Fruit fly (Drosophila melanogaster) whole organism, embryonic: ENCODE data around the gene dmrt11E.

ENCODE experiments used
- Atf-2 ChIP-seq: fragments of 200-800 bp; sonication (Bioruptor generic); optimal IDR thresholded peaks from 2 replicates; lab custom pipeline; 2016; ENCODE audit warnings: missing biosample characterization, missing genetic modification characterization
- Awh ChIP-seq: fragments of 200-800 bp; sonication (Bioruptor generic); IDR thresholded peaks from 2 replicates; pipeline ENCODE4, ENCODE4 v1.3.6; 2022; ENCODE audit warnings: missing biosample characterization, missing genetic modification characterization
- CG10431 ChIP-seq: fragments of 200-800 bp; sonication (Bioruptor generic); optimal IDR thresholded peaks from 3 replicates; lab custom pipeline; 2018; ENCODE audit warnings: missing biosample characterization, mild to moderate bottlenecking, missing genetic modification characterization
- CG10543 ChIP-seq: fragments of 200-800 bp; sonication (Bioruptor generic); optimal IDR thresholded peaks from 3 replicates; lab custom pipeline; 2017; ENCODE audit warnings: missing biosample characterization, mild to moderate bottlenecking, missing genetic modification characterization, moderate library complexity
- CG12219 ChIP-seq: fragments of 200-800 bp; sonication (Bioruptor generic); optimal IDR thresholded peaks from 3 replicates; lab custom pipeline; 2018; ENCODE audit warnings: missing biosample characterization, mild to moderate bottlenecking, missing genetic modification characterization
- CG12236 ChIP-seq: fragments of 200-800 bp; sonication (Bioruptor generic); optimal IDR thresholded peaks from 2 replicates; lab custom pipeline; 2016; ENCODE audit warnings: missing biosample characterization, missing genetic modification characterization
- CG12659 ChIP-seq: fragments of 200-800 bp; sonication (Bioruptor generic); optimal IDR thresholded peaks from 3 replicates; lab custom pipeline; 2017; ENCODE audit warnings: mild to moderate bottlenecking, missing biosample characterization, missing genetic modification reagents, missing genetic modification characterization
- CG13424 ChIP-seq: fragments of 200-800 bp; sonication (Bioruptor generic); optimal IDR thresholded peaks from 2 replicates; lab custom pipeline; 2019; ENCODE audit warnings: missing biosample characterization, mild to moderate bottlenecking, missing genetic modification characterization, moderate library complexity
- CG14860 ChIP-seq: fragments of 200-800 bp; sonication (Bioruptor generic); IDR thresholded peaks from 3 replicates; pipeline ENCODE4 v1.3.6; 2022; ENCODE audit warnings: missing biosample characterization, missing genetic modification characterization; ENCODE audit not compliant: partially characterized antibody
- CG17359 ChIP-seq: fragments of 200-800 bp; sonication (Bioruptor generic); optimal IDR thresholded peaks from 3 replicates; lab custom pipeline; 2018; ENCODE audit warnings: missing biosample characterization, mild to moderate bottlenecking, missing genetic modification characterization, moderate library complexity
- CG1792 ChIP-seq: fragments of 200-800 bp; sonication (Bioruptor generic); optimal IDR thresholded peaks from 2 replicates; lab custom pipeline; 2016; ENCODE audit warnings: missing biosample characterization, missing genetic modification characterization
- CG1832 ChIP-seq: fragments of 200-800 bp; sonication (Bioruptor generic); optimal IDR thresholded peaks from 2 replicates; lab custom pipeline; 2017; ENCODE audit warnings: missing biosample characterization, mild to moderate bottlenecking, missing genetic modification characterization, inconsistent platforms
- CG4360 ChIP-seq: fragments of 200-800 bp; sonication (Bioruptor generic); IDR thresholded peaks from 2 replicates; pipeline ENCODE4 v1.3.6; 2022; ENCODE audit warnings: missing biosample characterization, missing genetic modification characterization
- CG4820 ChIP-seq: fragments of 200-800 bp; sonication (Bioruptor generic); optimal IDR thresholded peaks from 3 replicates; lab custom pipeline; 2016; ENCODE audit warnings: missing biosample characterization, missing genetic modification characterization
- CG6654 ChIP-seq: fragments of 200-800 bp; sonication (Bioruptor generic); optimal IDR thresholded peaks from 2 replicates; lab custom pipeline; 2017; ENCODE audit warnings: missing biosample characterization, mild to moderate bottlenecking, missing genetic modification characterization
- CG6689 ChIP-seq: fragments of 200-800 bp; sonication (Bioruptor generic); IDR thresholded peaks from 2 replicates; pipeline ENCODE4 v1.3.6; 2022; ENCODE audit warnings: missing biosample characterization, missing genetic modification characterization
- CG8089 ChIP-seq: fragments of 200-800 bp; sonication (Bioruptor generic); optimal IDR thresholded peaks from 3 replicates; lab custom pipeline; 2016; ENCODE audit warnings: missing biosample characterization, missing genetic modification characterization
- CG8281 ChIP-seq: fragments of 200-800 bp; sonication (Bioruptor generic); optimal IDR thresholded peaks from 2 replicates; lab custom pipeline; 2018; ENCODE audit warnings: missing biosample characterization, mild to moderate bottlenecking, missing genetic modification characterization, moderate library complexity
- CG8290 ChIP-seq, 3 experiments: fragments of 200-800 bp; sonication (Bioruptor generic); optimal IDR thresholded peaks; 2 replicates each; lab custom pipeline; 2016 to 2019; ENCODE audit warnings: missing biosample characterization in 3 of 3, missing genetic modification characterization in 3 of 3, mild to moderate bottlenecking in 2 of 3, moderate library complexity in 1 of 3
- CHES-1-like ChIP-seq: fragments of 200-800 bp; sonication (Bioruptor generic); optimal IDR thresholded peaks from 2 replicates; lab custom pipeline; 2016; ENCODE audit warnings: missing biosample characterization, missing genetic modification characterization
- Drgx ChIP-seq: fragments of 200-800 bp; sonication (Bioruptor generic); IDR thresholded peaks from 2 replicates; pipeline ENCODE4 v1.3.6; 2022; ENCODE audit warnings: missing biosample characterization, missing genetic modification characterization
- E2f1 ChIP-seq: fragments of 200-800 bp; sonication (Bioruptor generic); IDR thresholded peaks from 2 replicates; pipeline ENCODE4 v1.3.6; 2022; ENCODE audit warnings: missing biosample characterization, missing genetic modification characterization
- GATAe ChIP-seq: fragments of 200-800 bp; sonication (Bioruptor generic); conservative IDR thresholded peaks from 2 replicates; pipeline ENCODE4 v1.3.6; 2022; ENCODE audit warnings: missing biosample characterization, missing genetic modification characterization
- Gsc ChIP-seq: fragments of 200-800 bp; sonication (Bioruptor generic); IDR thresholded peaks from 2 replicates; pipeline ENCODE4 v1.3.6; 2022; ENCODE audit warnings: missing biosample characterization, missing genetic modification characterization
- HLH54F ChIP-seq: fragments of 200-800 bp; sonication (Bioruptor generic); optimal IDR thresholded peaks from 3 replicates; lab custom pipeline; 2016; ENCODE audit warnings: missing biosample characterization, missing genetic modification characterization
- Mrtf ChIP-seq: fragments of 200-800 bp; sonication (Bioruptor generic); IDR thresholded peaks from 3 replicates; pipeline ENCODE4 v1.3.6; 2022; ENCODE audit warnings: missing biosample characterization, missing genetic modification characterization
- Neu2 ChIP-seq: fragments of 200-800 bp; sonication (Bioruptor generic); optimal IDR thresholded peaks from 3 replicates; lab custom pipeline; 2016; ENCODE audit warnings: missing biosample characterization, missing genetic modification characterization, borderline replicate concordance
- Nf-YB ChIP-seq: fragments of 200-800 bp; sonication (Bioruptor generic); optimal IDR thresholded peaks from 3 replicates; lab custom pipeline; 2019; ENCODE audit warnings: missing biosample characterization, mild to moderate bottlenecking, missing genetic modification characterization, moderate library complexity
- Optix ChIP-seq: fragments of 200-800 bp; sonication (Bioruptor generic); IDR thresholded peaks from 3 replicates; pipeline ENCODE4 v1.3.6; 2022; ENCODE audit warnings: missing biosample characterization, missing genetic modification characterization
- Six4 ChIP-seq: fragments of 200-800 bp; sonication (Bioruptor generic); optimal IDR thresholded peaks from 2 replicates; lab custom pipeline; 2016; ENCODE audit warnings: missing biosample characterization, missing genetic modification characterization
- Spps ChIP-seq: fragments of 200-800 bp; sonication (Bioruptor generic); optimal IDR thresholded peaks from 2 replicates; lab custom pipeline; 2018; ENCODE audit warnings: missing biosample characterization, mild to moderate bottlenecking, missing genetic modification characterization
- Trl ChIP-seq, 3 experiments: fragments of >200 bp in 2 of 3; fragments of 200-800 bp in 1 of 3; sonication (Bioruptor generic) in 1 of 3; optimal IDR thresholded peaks; 2 replicates in 1 of 3; 3 replicates in 2 of 3; lab custom pipeline; 2016 to 2017; ENCODE audit warnings: missing biosample characterization in 1 of 3, missing genetic modification characterization in 1 of 3
- cato ChIP-seq: fragments of 200-800 bp; sonication (Bioruptor generic); optimal IDR thresholded peaks from 2 replicates; lab custom pipeline; 2016; ENCODE audit warnings: missing biosample characterization, missing genetic modification characterization, borderline replicate concordance
- chm ChIP-seq: fragments of 200-800 bp; sonication (Bioruptor generic); IDR thresholded peaks from 2 replicates; pipeline ENCODE4 v1.3.6; 2022; ENCODE audit warnings: missing biosample characterization, missing genetic modification characterization
- chn ChIP-seq: fragments of 200-800 bp; sonication (Bioruptor generic); optimal IDR thresholded peaks from 2 replicates; lab custom pipeline; 2016; ENCODE audit warnings: missing biosample characterization, missing genetic modification characterization
- da ChIP-seq: fragments of 200-800 bp; sonication (Bioruptor generic); optimal IDR thresholded peaks from 2 replicates; lab custom pipeline; 2016; ENCODE audit warnings: missing biosample characterization, missing genetic modification characterization
- en ChIP-seq: fragments of 200-800 bp; sonication (Bioruptor generic); optimal IDR thresholded peaks from 2 replicates; lab custom pipeline; 2016; ENCODE audit warnings: missing biosample characterization, missing genetic modification characterization
- eve ChIP-seq, 2 experiments: fragments of >200 bp; optimal IDR thresholded peaks; 2 replicates each; lab custom pipeline; 2017; ENCODE audit warnings: missing biosample characterization in 2 of 2, missing genetic modification characterization in 2 of 2
- h ChIP-seq: fragments of >200 bp; optimal IDR thresholded peaks from 2 replicates; lab custom pipeline; 2017
- ind ChIP-seq: fragments of 200-800 bp; sonication (Bioruptor generic); optimal IDR thresholded peaks from 3 replicates; lab custom pipeline; 2016; ENCODE audit warnings: missing biosample characterization, missing genetic modification characterization
- jumu ChIP-seq: fragments of 200-800 bp; sonication (Bioruptor generic); optimal IDR thresholded peaks from 3 replicates; lab custom pipeline; 2016; ENCODE audit warnings: missing biosample characterization, missing genetic modification characterization
- knrl ChIP-seq: fragments of 200-800 bp; sonication (Bioruptor generic); IDR thresholded peaks from 3 replicates; pipeline ENCODE4 v1.3.6; 2022; ENCODE audit warnings: missing biosample characterization, missing genetic modification characterization; ENCODE audit not compliant: partially characterized antibody
- lbe ChIP-seq: fragments of 200-800 bp; sonication (Bioruptor generic); optimal IDR thresholded peaks from 2 replicates; lab custom pipeline; 2016; ENCODE audit warnings: missing biosample characterization, mild to moderate bottlenecking, missing genetic modification characterization
- pros ChIP-seq: fragments of 200-800 bp; sonication (Bioruptor generic); optimal IDR thresholded peaks from 3 replicates; lab custom pipeline; 2019; ENCODE audit warnings: missing biosample characterization, mild to moderate bottlenecking, missing genetic modification characterization, moderate library complexity
- ro ChIP-seq: fragments of 200-800 bp; sonication (Bioruptor generic); IDR thresholded peaks from 2 replicates; pipeline ENCODE4 v1.3.6; 2022; ENCODE audit warnings: missing biosample characterization, missing genetic modification characterization
- seq ChIP-seq: fragments of 200-800 bp; sonication (Bioruptor generic); IDR thresholded peaks from 2 replicates; pipeline ENCODE4 v1.3.6; 2022; ENCODE audit warnings: missing biosample characterization, missing genetic modification characterization
- sna ChIP-seq: fragments of 200-800 bp; sonication (Bioruptor generic); IDR thresholded peaks from 2 replicates; pipeline ENCODE4 v1.3.6; 2022; ENCODE audit warnings: missing biosample characterization, missing genetic modification characterization; ENCODE audit not compliant: partially characterized antibody
- sqz ChIP-seq: fragments of 200-800 bp; sonication (Bioruptor generic); optimal IDR thresholded peaks from 3 replicates; lab custom pipeline; 2018; ENCODE audit warnings: missing biosample characterization, mild to moderate bottlenecking, missing genetic modification characterization
- sr ChIP-seq: fragments of 200-800 bp; sonication (Bioruptor generic); IDR thresholded peaks from 3 replicates; pipeline ENCODE4 v1.3.6; 2022; ENCODE audit warnings: missing biosample characterization, missing genetic modification characterization
- tap ChIP-seq: fragments of 200-800 bp; optimal IDR thresholded peaks from 3 replicates; lab custom pipeline; 2019; ENCODE audit warnings: missing biosample characterization, mild to moderate bottlenecking, missing genetic modification characterization, moderate library complexity
- unc-4 ChIP-seq: fragments of 200-800 bp; sonication (Bioruptor generic); IDR thresholded peaks from 2 replicates; pipeline ENCODE4 v1.3.6; 2022; ENCODE audit warnings: missing biosample characterization, missing genetic modification characterization; ENCODE audit not compliant: partially characterized antibody

Gene dmrt11E

DNA sequence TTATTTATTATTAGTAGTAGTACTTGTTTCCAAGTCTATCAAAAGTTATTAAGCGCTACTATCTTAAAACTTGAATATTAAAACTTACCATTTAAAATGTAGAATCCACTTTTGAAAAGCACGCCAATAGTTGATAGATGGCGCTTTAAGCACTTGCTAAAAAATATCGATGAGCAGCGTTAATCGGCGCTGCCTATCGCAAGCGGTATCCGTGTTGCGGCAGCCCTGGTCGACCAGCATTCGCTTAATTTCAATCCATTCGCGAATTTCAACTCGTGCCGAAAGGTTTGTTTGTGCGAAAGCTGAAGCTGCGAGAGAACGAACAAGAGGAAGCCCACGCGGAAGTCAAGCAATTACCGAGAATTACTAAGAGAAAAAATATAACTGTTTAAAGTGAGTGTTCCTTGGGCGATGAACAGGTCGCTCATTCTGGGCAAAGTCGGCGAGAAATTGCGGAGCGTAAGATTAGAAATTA is 38.4 kb upstream of the dmrt11E start, which contains the start of gene Prx2 (continued):
- TF ChIP-seq Awh (GFP tag; lab: Robert Waterston, UW) (no peak), E2f1 (peak; percentile 68; the same call in 1 of the 2 replicates), Trl (optimal IDR thresholded peaks at IDR 0.05; lab: Kevin White, UChicago) (peak in 1 of 2 experiments; percentile 23), Trl (GFP tag; optimal IDR thresholded peaks at IDR 0.05; lab: Kevin White, UChicago) (no peak), CG14860 (peak; percentile 48; the same call in 2 of the 3 replicates), chn (GFP tag; lab: Kevin White, UChicago) (no peak), ro (GFP tag; lab: Robert Waterston, UW) (no peak), Drgx (GFP tag; lab: Robert Waterston, UW) (peak; percentile 14; the same call in 1 of the 2 replicates), CG13424 (tag; lab: Kevin White, UChicago) (no peak), HLH54F (GFP tag; lab: Kevin White, UChicago) (peak; percentile 6), eve (GFP tag; optimal IDR thresholded peaks at IDR 0.05; lab: Kevin White, UChicago) (no peak), lbe (GFP tag; lab: Kevin White, UChicago) (no peak), CG6654 (GFP tag; lab: Kevin White, UChicago) (no peak), knrl (GFP tag; lab: Robert Waterston, UW) (peak; percentile 77), CG10543 (peak; percentile 33), Spps (tag; lab: Kevin White, UChicago) (no peak), jumu (GFP tag; lab: Kevin White, UChicago) (no peak), Mrtf (no peak), chm (GFP tag; lab: Robert Waterston, UW) (no peak), en (no peak), Atf-2 (GFP tag; lab: Kevin White, UChicago) (no peak), tap (tag; lab: Kevin White, UChicago) (no peak), CG8089 (no peak), CG12219 (GFP tag; lab: Kevin White, UChicago) (no peak), ind (GFP tag; lab: Kevin White, UChicago) (no peak), sqz (GFP tag; lab: Kevin White, UChicago) (no peak), CG6689 (GFP tag; lab: Robert Waterston, UW) (0 out of 2 replicates have a peak, but pooled peaks have one; percentile 13), seq (GFP tag; lab: Robert Waterston, UW) (no peak), Gsc (GFP tag; lab: Robert Waterston, UW) (no peak), h (lab: Kevin White, UChicago) (no peak), CG8281 (no peak), CG8290 (GFP tag; optimal IDR thresholded peaks at IDR 0.05; lab: Kevin White, UChicago) (no peak), CG8290 (tag; optimal IDR thresholded peaks at IDR 0.05; lab: Kevin White, UChicago) (peak in 1 of 2 experiments; percentile 66), cato (no peak), Nf-YB (GFP tag; lab: Kevin White, UChicago) (no peak), CHES-1-like (no peak), da (GFP tag; lab: Kevin White, UChicago) (no peak), GATAe (GFP tag; lab: Robert Waterston, UW) (no peak), CG1792 (no peak), CG1832 (GFP tag; lab: Kevin White, UChicago) (no peak), CG12236 (GFP tag; lab: Kevin White, UChicago) (no peak), CG4360 (GFP tag; lab: Robert Waterston, UW) (no peak), Six4 (GFP tag; lab: Kevin White, UChicago) (no peak), Neu2 (GFP tag; lab: Kevin White, UChicago) (no peak), sr (GFP tag; lab: Robert Waterston, UW) (no peak), pros (GFP tag; lab: Kevin White, UChicago) (no peak), unc-4 (GFP tag; lab: Robert Waterston, UW) (peak; percentile 83), CG4820 (GFP tag; lab: Kevin White, UChicago) (no peak), sna (GFP tag; lab: Robert Waterston, UW) (peak; percentile 58; the same call in 1 of the 2 replicates), CG10431 (GFP tag; lab: Kevin White, UChicago) (no peak), Optix (GFP tag; lab: Robert Waterston, UW) (no peak), CG17359 (no peak), CG12659 (GFP tag; lab: Kevin White, UChicago) (peak; percentile 44)
